Worm (Caenorhabditis elegans) whole organism, L1 larva: ENCODE results near the gene F09B9.4.

Experiments
- C16A3.4 ChIP-seq: fragments of 150-350 bp; optimal IDR thresholded peaks from 2 replicates; lab custom pipeline; 2014; ENCODE audit warnings: missing biosample characterization, missing genetic modification characterization
- aha-1 ChIP-seq: fragments of 150-350 bp; optimal IDR thresholded peaks from 2 replicates; lab custom pipeline; 2014; ENCODE audit warnings: missing biosample characterization, missing genetic modification characterization
- aly-2 ChIP-seq: fragments of 150-350 bp; optimal IDR thresholded peaks from 2 replicates; lab custom pipeline; 2014; ENCODE audit warnings: missing biosample characterization, missing genetic modification characterization
- ama-1 ChIP-seq: fragments of 150-350 bp; optimal IDR thresholded peaks from 2 replicates; lab custom pipeline; 2014
- ceh-8 ChIP-seq: fragments of 200-800 bp; sonication (Bioruptor generic); optimal IDR thresholded peaks from 2 replicates; lab custom pipeline; 2018; ENCODE audit warnings: mild to moderate bottlenecking, missing genetic modification characterization, moderate library complexity, missing compliant biosample characterization
- ceh-90 ChIP-seq: sonication (generic microtip); optimal IDR thresholded peaks from 2 replicates; lab custom pipeline; 2016; ENCODE audit warnings: missing genetic modification characterization, missing compliant biosample characterization
- efl-1 ChIP-seq, 4 experiments: fragments of 150-350 bp; optimal IDR thresholded peaks in 3 of 4; peaks in 1 of 4; 1 replicate in 1 of 4; 2 replicates in 3 of 4; lab custom pipeline; 2014; ENCODE audit warnings: missing biosample characterization in 2 of 4, missing genetic modification characterization in 2 of 4, missing genetic modification reagents in 2 of 4
- efl-3 ChIP-seq: fragments of 200-800 bp; sonication (Bioruptor generic); optimal IDR thresholded peaks from 2 replicates; lab custom pipeline; 2018; ENCODE audit warnings: mild to moderate bottlenecking, missing genetic modification characterization, missing compliant biosample characterization
- elt-3 ChIP-seq, 6 experiments: fragments of 150-350 bp in 1 of 6; sonication (generic microtip); optimal IDR thresholded peaks; 2 replicates each; lab custom pipeline; 2017 to 2018; ENCODE audit warnings: missing biosample characterization in 6 of 6, missing genetic modification characterization in 6 of 6, inconsistent platforms in 1 of 6
- fkh-10 ChIP-seq: sonication (generic microtip); optimal IDR thresholded peaks from 2 replicates; lab custom pipeline; 2017; ENCODE audit warnings: missing biosample characterization, missing genetic modification reagents, missing genetic modification characterization
- grh-1 ChIP-seq: fragments of 200-800 bp; sonication (Bioruptor generic); IDR thresholded peaks from 2 replicates; pipeline ENCODE4 v1.3.6; 2022; ENCODE audit warnings: missing genetic modification reagents, missing genetic modification characterization, missing compliant biosample characterization
- hlh-4 ChIP-seq: sonication (generic microtip); optimal IDR thresholded peaks from 2 replicates; lab custom pipeline; 2016; ENCODE audit warnings: mild to moderate bottlenecking, missing genetic modification characterization, missing compliant biosample characterization
- hpl-2 ChIP-seq: fragments of 150-350 bp; optimal IDR thresholded peaks from 2 replicates; lab custom pipeline; 2014; ENCODE audit warnings: missing biosample characterization, missing genetic modification reagents, missing genetic modification characterization
- lin-14 ChIP-seq: fragments of 200-800 bp; sonication (Bioruptor generic); optimal IDR thresholded peaks from 2 replicates; lab custom pipeline; 2018; ENCODE audit warnings: mild to moderate bottlenecking, missing genetic modification characterization, moderate library complexity, missing compliant biosample characterization
- lin-15B ChIP-seq: fragments of 150-350 bp; sonication (generic microtip); optimal IDR thresholded peaks from 3 replicates; lab custom pipeline; 2014; ENCODE audit warnings: missing biosample characterization, missing genetic modification characterization
- lin-35 ChIP-seq, 2 experiments: fragments of 150-350 bp; optimal IDR thresholded peaks; 2 replicates each; lab custom pipeline; 2014; ENCODE audit warnings: missing biosample characterization in 2 of 2, missing genetic modification characterization in 2 of 2, missing genetic modification reagents in 2 of 2
- lin-39 ChIP-seq: fragments of 150-350 bp; optimal IDR thresholded peaks from 2 replicates; lab custom pipeline; 2014; ENCODE audit warnings: missing biosample characterization, missing genetic modification reagents, missing genetic modification characterization
- lsy-2 ChIP-seq, 2 experiments: fragments of 150-350 bp; optimal IDR thresholded peaks; 2 replicates each; lab custom pipeline; 2014; ENCODE audit warnings: missing biosample characterization in 2 of 2, missing genetic modification characterization in 2 of 2
- mdl-1 ChIP-seq, 2 experiments: fragments of 150-350 bp; optimal IDR thresholded peaks; 2 replicates each; lab custom pipeline; 2014 to 2017; ENCODE audit warnings: missing biosample characterization in 2 of 2, missing genetic modification characterization in 2 of 2, inconsistent platforms in 1 of 2
- nhr-19 ChIP-seq: fragments of 200-800 bp; sonication (Bioruptor generic); conservative IDR thresholded peaks from 2 replicates; pipeline ENCODE4 v1.3.6; 2022; ENCODE audit warnings: missing genetic modification characterization, missing compliant biosample characterization
- nhr-20 ChIP-seq: sonication (generic microtip); optimal IDR thresholded peaks from 2 replicates; lab custom pipeline; 2016; ENCODE audit warnings: mild to moderate bottlenecking, missing genetic modification characterization, missing compliant biosample characterization
- nhr-47 ChIP-seq: sonication (generic microtip); optimal IDR thresholded peaks from 2 replicates; lab custom pipeline; 2016; ENCODE audit warnings: mild to moderate bottlenecking, missing genetic modification characterization, moderate library complexity, missing compliant biosample characterization
- nhr-71 ChIP-seq: sonication (generic microtip); optimal IDR thresholded peaks from 2 replicates; lab custom pipeline; 2016; ENCODE audit warnings: mild to moderate bottlenecking, missing genetic modification characterization, moderate library complexity, missing compliant biosample characterization
- nhr-76 ChIP-seq: sonication (generic microtip); optimal IDR thresholded peaks from 2 replicates; lab custom pipeline; 2017; ENCODE audit warnings: missing biosample characterization, missing genetic modification characterization
- nhr-77 ChIP-seq: fragments of 150-350 bp; optimal IDR thresholded peaks from 2 replicates; lab custom pipeline; 2014; ENCODE audit warnings: missing biosample characterization, missing genetic modification characterization
- nhr-85 ChIP-seq: sonication (generic microtip); peaks from one replicate; lab custom pipeline; 2016; ENCODE audit warnings: missing genetic modification characterization, inconsistent platforms, missing compliant biosample characterization
- pag-3 ChIP-seq: sonication (generic microtip); optimal IDR thresholded peaks from 2 replicates; lab custom pipeline; 2017; ENCODE audit warnings: missing genetic modification characterization, mild to moderate bottlenecking, missing compliant biosample characterization, antibody characterized with exemption, borderline replicate concordance; ENCODE audit not compliant: insufficient read depth
- pax-3 ChIP-seq: fragments of 200-800 bp; sonication (Bioruptor generic); optimal IDR thresholded peaks from 2 replicates; lab custom pipeline; 2018; ENCODE audit warnings: mild to moderate bottlenecking, missing genetic modification characterization, moderate library complexity, missing compliant biosample characterization
- rnt-1 ChIP-seq: sonication (generic microtip); optimal IDR thresholded peaks from 2 replicates; lab custom pipeline; 2016; ENCODE audit warnings: mild to moderate bottlenecking, missing genetic modification characterization, moderate library complexity, missing compliant biosample characterization
- skn-1 ChIP-seq: fragments of 150-350 bp; optimal IDR thresholded peaks from 2 replicates; lab custom pipeline; 2014; ENCODE audit warnings: missing biosample characterization, missing genetic modification characterization
- snu-23 ChIP-seq: sonication (generic microtip); optimal IDR thresholded peaks from 2 replicates; lab custom pipeline; 2016; ENCODE audit warnings: missing genetic modification characterization, missing compliant biosample characterization
- sptf-1 ChIP-seq: fragments of 150-350 bp; optimal IDR thresholded peaks from 2 replicates; lab custom pipeline; 2014; ENCODE audit warnings: missing biosample characterization, missing genetic modification characterization
- tlp-1 ChIP-seq: fragments of 150-350 bp; optimal IDR thresholded peaks from 2 replicates; lab custom pipeline; 2014; ENCODE audit warnings: missing biosample characterization, missing genetic modification characterization
- unc-130 ChIP-seq: fragments of 150-350 bp; optimal IDR thresholded peaks from 2 replicates; lab custom pipeline; 2017; ENCODE audit warnings: missing biosample characterization, missing genetic modification characterization, inconsistent platforms
- unc-30 ChIP-seq: sonication (generic microtip); optimal IDR thresholded peaks from 2 replicates; lab custom pipeline; 2017; ENCODE audit warnings: missing biosample characterization, missing genetic modification characterization
- unc-62 ChIP-seq: fragments of 150-350 bp; optimal IDR thresholded peaks from 2 replicates; lab custom pipeline; 2014; ENCODE audit warnings: missing biosample characterization, missing genetic modification reagents, missing genetic modification characterization
- unc-86 ChIP-seq: sonication (generic microtip); optimal IDR thresholded peaks from 2 replicates; lab custom pipeline; 2016; ENCODE audit warnings: missing genetic modification characterization, missing compliant biosample characterization
- xbp-1 ChIP-seq: sonication (generic microtip); optimal IDR thresholded peaks from 2 replicates; lab custom pipeline; 2016; ENCODE audit warnings: missing genetic modification characterization, missing compliant biosample characterization
- zip-4 ChIP-seq: fragments of 200-800 bp; sonication (Bioruptor generic); optimal IDR thresholded peaks from 2 replicates; lab custom pipeline; 2018; ENCODE audit warnings: mild to moderate bottlenecking, missing genetic modification characterization, moderate library complexity, missing compliant biosample characterization
- ztf-11 ChIP-seq, 2 experiments: sonication (generic microtip); optimal IDR thresholded peaks; 2 replicates each; lab custom pipeline; 2016 to 2017; ENCODE audit warnings: missing genetic modification characterization in 2 of 2, missing biosample characterization in 1 of 2, missing compliant biosample characterization in 1 of 2

Gene F09B9.4

DNA sequence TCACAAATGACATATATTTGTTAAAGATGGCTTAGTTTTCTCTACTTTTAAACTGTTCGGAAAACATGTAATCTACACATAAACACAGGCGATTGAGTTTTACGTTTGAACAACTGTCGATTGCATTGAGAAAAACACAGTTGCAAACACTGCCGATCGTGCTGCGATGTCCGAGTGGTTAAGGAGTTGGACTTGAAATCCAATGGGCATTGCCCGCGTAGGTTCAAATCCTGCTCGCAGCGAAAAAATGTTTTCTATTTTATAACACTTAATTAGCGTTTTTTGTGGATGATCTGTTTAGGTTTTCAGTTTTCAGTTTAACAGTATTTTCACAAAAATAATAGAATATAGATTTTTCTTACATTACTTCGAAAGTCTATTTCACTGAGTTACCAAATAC, 36.1 kb upstream of the F09B9.4 start:
- TF ChIP-seq ztf-11 (tag; optimal IDR thresholded peaks at IDR 0.05; lab: Kevin White, UChicago) (no peak), C16A3.4 (peak; percentile 19), ceh-8 (GFP tag; lab: Kevin White, UChicago) (no peak), aly-2 (no peak), efl-1 (optimal IDR thresholded peaks at IDR 0.05; lab: Kevin White, UChicago) (no peak), efl-1 (GFP tag; optimal IDR thresholded peaks at IDR 0.05 in 1 of 2; lab: Kevin White, UChicago) (peak in 1 of 2 experiments; percentile 86), skn-1 (peak; percentile 9), lsy-2 (tag; optimal IDR thresholded peaks at IDR 0.05; lab: Kevin White, UChicago) (peak in 1 of 2 experiments; percentile 26), pag-3 (tag; lab: Kevin White, UChicago) (no peak), aha-1 (tag; lab: Kevin White, UChicago) (no peak), nhr-47 (tag; lab: Kevin White, UChicago) (no peak), zip-4 (GFP tag; lab: Kevin White, UChicago) (no peak), tlp-1 (no peak), grh-1 (GFP tag; lab: Robert Waterston, UW) (no peak), xbp-1 (no peak), unc-86 (tag; lab: Kevin White, UChicago) (no peak), nhr-20 (tag; lab: Kevin White, UChicago) (no peak), rnt-1 (tag; lab: Kevin White, UChicago) (peak; percentile 40), snu-23 (GFP tag; lab: Kevin White, UChicago) (peak; percentile 28), lin-15B (tag; lab: Kevin White, UChicago) (no peak), nhr-19 (no peak; the same call in 1 of the 2 replicates), ama-1 (lab: Kevin White, UChicago) (no peak), lin-14 (GFP tag; lab: Kevin White, UChicago) (no peak), pax-3 (tag; lab: Kevin White, UChicago) (no peak), lin-39 (no peak), hlh-4 (no peak), nhr-77 (no peak), nhr-85 (no peak), unc-130 (tag; lab: Kevin White, UChicago) (peak; percentile 22), nhr-71 (tag; lab: Kevin White, UChicago) (peak; percentile 24)
- TF ChIP-seq, all 84 proteins: peak for 8

DNA sequence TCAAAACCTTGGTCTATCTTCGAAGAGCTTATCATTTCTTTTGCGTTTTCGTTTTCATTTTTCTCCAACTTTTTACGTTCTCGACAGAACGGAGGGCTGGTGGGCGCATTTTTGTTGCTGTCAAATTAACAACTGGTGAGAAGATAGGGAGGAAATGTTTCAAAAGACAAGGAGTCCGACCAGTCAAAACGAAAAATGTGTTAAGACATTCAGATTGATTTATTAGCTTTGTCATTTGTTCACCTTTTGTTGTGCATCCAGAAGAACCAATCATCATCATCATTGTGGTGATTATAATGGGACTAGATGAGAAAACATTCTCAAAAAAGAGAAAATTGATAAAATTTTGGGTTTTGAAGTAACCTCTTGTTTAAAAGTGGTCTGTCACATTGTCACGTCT, 30.3 kb upstream of the F09B9.4 start:
- TF ChIP-seq nhr-76 (tag; lab: Kevin White, UChicago) (no peak), tlp-1 (no peak), ceh-90 (no peak), sptf-1 (no peak), elt-3 (tag; optimal IDR thresholded peaks at IDR 0.05; lab: Kevin White, UChicago) (no peak), efl-3 (GFP tag; lab: Kevin White, UChicago) (no peak), nhr-71 (tag; lab: Kevin White, UChicago) (peak; percentile 31), nhr-20 (tag; lab: Kevin White, UChicago) (no peak), rnt-1 (tag; lab: Kevin White, UChicago) (peak; percentile 66), lin-35 (GFP tag; optimal IDR thresholded peaks at IDR 0.05; lab: Kevin White, UChicago) (no peak), ceh-8 (GFP tag; lab: Kevin White, UChicago) (no peak), lin-14 (GFP tag; lab: Kevin White, UChicago) (peak; percentile 68), fkh-10 (no peak), unc-62 (GFP tag; lab: Kevin White, UChicago) (no peak), hpl-2 (GFP tag; lab: Kevin White, UChicago) (no peak), unc-30 (tag; lab: Kevin White, UChicago) (no peak), mdl-1 (tag; optimal IDR thresholded peaks at IDR 0.05; lab: Kevin White, UChicago) (no peak), ztf-11 (tag; optimal IDR thresholded peaks at IDR 0.05; lab: Kevin White, UChicago) (no peak), lin-39 (peak; percentile 33)
